Fruit fly (Drosophila melanogaster) Kc167 (cell line): Measurements from ENCODE around the gene CG13085.

Experiments used
- Myc ChIP-seq: fragments of >200 bp; optimal IDR thresholded peaks from 2 replicates; lab custom pipeline; 2017; ENCODE audit warnings: missing external identifiers
- Sin3A ChIP-seq: fragments of >200 bp; optimal IDR thresholded peaks from 2 replicates; lab custom pipeline; 2018; ENCODE audit warnings: missing external identifiers
- h ChIP-seq: fragments of >200 bp; optimal IDR thresholded peaks from 3 replicates; lab custom pipeline; 2018; ENCODE audit warnings: missing external identifiers
- insv ChIP-seq: fragments of >200 bp; optimal IDR thresholded peaks from 3 replicates; lab custom pipeline; 2018; ENCODE audit warnings: missing external identifiers
- psq ChIP-seq: fragments of >200 bp; optimal IDR thresholded peaks from 2 replicates; lab custom pipeline; 2017; ENCODE audit warnings: missing external identifiers
- ttk ChIP-seq: sonication (Bioruptor generic); optimal IDR thresholded peaks from 2 replicates; lab custom pipeline; 2017; ENCODE audit warnings: missing external identifiers

CG13085 gene

DNA sequence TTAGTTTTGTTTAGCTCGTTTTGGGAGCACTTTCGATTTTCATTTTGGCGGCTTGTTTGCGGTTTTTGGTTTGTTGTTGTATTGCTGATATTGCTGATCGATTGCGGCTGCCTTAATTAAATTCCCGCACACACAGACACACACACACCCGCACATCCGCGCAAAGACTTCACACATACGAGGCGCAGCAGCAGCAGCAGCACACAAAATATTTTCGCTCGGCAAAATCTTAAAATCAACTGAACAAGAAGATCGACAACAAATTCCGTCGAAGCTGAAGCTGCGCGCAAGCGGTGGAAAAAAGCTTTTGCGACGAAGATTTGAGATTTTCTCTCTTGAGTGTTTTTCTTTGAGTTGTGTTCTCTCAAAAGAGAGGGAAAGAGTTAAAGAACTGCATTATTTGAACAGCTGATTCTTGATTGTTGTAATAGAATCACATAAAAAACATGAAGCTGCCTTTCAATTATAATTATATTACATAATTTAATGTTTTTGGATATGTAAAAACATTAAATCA is 9.6 kb upstream of the CG13085 start:
- TF ChIP-seq insv (lab: Kevin White, UChicago): no peak
- no peak for TF ChIP-seq psq (lab: Kevin White, UChicago)
- TF ChIP-seq Sin3A: no peak
- TF ChIP-seq h (lab: Kevin White, UChicago): no peak
- no peak for TF ChIP-seq ttk (lab: Kevin White, UChicago)
- TF ChIP-seq Myc: no peak

DNA sequence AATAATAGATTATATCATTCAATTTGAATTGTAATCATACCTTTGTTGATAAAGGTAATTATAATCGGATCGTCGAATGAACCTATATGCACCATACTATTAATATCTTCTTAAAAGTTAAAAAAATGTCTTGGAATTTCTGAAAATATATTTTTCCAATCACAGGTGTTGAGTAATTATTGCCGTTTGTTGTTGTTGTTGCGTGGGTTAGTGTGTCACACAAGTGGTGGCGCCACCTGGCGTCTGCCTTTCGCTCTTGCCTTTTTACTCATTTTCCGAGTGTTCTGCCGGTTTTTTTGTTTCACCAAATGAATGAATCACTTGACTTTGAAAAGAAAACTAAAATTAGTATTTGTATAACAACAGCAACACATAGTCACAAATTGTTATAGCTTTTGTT is 8.7 kb upstream of the CG13085 start:
- no peak for TF ChIP-seq psq (lab: Kevin White, UChicago)
- TF ChIP-seq insv (lab: Kevin White, UChicago): no peak
- TF ChIP-seq ttk (lab: Kevin White, UChicago): no peak
- TF ChIP-seq Myc: no peak
- no peak for TF ChIP-seq h (lab: Kevin White, UChicago)
- no peak for TF ChIP-seq Sin3A

DNA sequence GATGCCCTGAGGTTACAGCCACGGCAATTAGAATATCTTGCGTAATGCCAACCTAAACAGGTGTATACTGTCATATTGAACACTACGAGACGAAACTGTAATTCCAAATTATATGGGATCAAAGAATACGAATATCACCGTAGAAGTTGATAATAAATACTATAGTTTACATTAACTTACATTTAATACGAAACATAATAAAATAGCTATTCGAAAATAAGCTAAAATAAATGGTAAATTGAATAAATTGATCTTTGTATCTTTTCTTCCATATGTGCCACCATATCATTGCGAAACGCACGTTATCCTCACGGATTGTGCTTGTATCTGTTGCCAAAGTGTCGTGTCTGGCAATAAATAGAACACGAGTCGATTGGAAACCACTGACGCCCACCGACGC is 8.0 kb upstream of the CG13085 start:
- TF ChIP-seq ttk (lab: Kevin White, UChicago) (no peak), h (lab: Kevin White, UChicago) (no peak), Sin3A (no peak), psq (lab: Kevin White, UChicago) (no peak), insv (lab: Kevin White, UChicago) (no peak), Myc (no peak)

DNA sequence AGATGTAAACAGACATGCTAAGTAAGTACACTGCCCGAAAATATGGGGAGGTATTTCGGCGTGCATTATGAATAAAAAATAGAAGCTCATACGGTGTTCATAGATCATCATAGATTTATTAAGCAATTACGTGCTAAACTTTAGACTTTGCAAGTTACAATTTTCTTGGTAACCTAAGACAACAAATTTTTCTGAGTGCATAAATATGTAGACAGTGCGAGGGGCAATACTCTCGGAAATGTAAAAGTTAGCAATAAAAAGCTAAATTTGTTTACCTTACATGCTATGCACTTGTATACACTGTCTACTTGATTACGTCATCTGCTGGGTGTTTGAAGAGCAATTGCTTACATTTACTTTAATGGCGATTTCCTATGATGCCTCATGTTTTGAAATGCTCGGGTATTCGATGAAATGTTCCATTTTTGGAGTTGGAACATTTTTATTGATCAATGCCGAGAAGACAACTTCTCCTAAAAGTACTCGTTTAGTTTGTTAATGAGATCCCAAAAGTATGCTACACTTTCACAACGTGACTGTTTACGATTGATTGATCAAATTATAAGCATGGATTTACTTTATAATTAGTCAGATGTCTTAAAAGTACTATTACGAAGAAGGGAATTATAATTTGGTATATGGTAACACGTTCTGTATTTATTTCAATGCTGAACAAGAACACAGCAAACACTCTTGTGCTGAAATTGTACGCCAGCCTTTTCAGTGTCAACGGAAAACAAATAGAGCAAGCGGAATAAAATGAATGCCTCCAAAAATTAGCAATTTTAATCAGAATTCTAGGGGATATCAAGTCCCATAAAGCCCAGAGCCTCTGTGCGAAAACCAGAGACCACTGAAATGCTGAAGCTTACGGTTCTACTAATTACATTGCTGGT is 7.0 kb upstream of the CG13085 start, which contains the start of gene Lectin-galC1:
TSS of gene Lectin-galC1 (plus strand) at position 846 of the 896 bp plus-strand sequence.
- TF ChIP-seq psq (lab: Kevin White, UChicago): no peak

DNA sequence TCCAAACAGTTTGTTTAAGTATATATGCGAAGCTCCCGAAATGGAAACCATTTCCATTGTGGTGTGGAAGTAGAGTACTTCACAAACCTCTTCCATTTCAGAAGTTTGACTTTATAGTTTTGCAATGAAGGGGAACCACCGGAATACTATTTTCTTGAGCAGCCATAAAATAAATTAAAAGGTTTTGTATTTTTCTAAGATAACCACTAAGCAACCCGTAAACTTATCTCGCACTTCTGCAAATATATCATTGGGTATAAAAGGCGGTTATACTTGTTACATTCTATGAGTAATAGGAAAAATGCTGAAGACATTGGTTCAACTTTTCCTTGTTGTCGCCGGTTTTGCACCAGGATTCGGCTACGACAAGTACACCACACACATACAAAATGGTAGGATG is 5.8 kb upstream of the CG13085 start, which contains the start of gene lectin-37Da:
TSS of gene lectin-37Da (plus strand) at position 301 of the 400 bp plus-strand sequence.
- TF ChIP-seq Myc (no peak), Sin3A (no peak), insv (lab: Kevin White, UChicago) (no peak), ttk (lab: Kevin White, UChicago) (no peak), psq (lab: Kevin White, UChicago) (no peak), h (lab: Kevin White, UChicago) (no peak)

DNA sequence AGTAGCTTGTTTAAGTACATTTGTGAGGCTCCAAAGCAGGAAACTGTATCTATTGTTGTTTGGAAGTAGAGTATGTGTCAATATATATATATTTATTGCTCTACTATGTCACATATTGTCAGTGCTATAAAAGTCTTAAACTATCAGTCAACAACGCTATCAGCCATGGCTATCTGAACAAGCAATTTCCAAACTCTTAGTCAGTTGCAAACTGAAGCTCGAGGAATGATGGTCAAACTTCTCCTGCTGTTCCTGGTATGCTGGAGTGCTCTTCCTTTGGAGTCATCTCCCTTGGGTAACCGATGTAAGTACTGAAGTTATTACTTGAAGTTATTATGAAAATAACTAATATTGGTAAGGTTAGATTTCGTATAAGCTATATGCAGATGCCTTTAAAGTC is 5.0 kb upstream of the CG13085 start, which contains the start of gene lectin-37Db:
TSS of gene lectin-37Db (plus strand) at position 204 of the 400 bp plus-strand sequence.
- TF ChIP-seq ttk (lab: Kevin White, UChicago) (no peak), psq (lab: Kevin White, UChicago) (no peak), insv (lab: Kevin White, UChicago) (no peak), Myc (no peak)

DNA sequence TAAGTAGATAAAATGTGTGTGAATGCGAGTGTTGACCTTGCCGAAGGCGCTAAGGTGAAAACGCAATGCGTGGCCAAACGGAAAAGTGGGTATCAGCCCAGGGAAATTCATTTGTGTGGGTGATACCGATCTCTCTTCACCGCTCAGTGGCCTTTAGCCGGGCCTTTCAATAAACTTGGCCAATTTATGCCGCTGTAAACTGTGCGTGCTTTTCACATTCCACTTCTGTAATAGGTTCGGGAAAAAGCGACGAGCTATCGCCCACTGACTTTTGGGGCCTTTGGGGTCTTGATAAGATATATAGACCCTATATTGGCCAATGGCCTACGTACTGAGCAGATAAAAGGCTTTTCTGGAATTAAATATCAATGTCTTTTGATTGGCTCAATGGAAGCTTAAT is 2.3 kb upstream of the CG13085 start:
- TF ChIP-seq Myc: no peak
- TF ChIP-seq h (lab: Kevin White, UChicago): no peak
- TF ChIP-seq insv (lab: Kevin White, UChicago): no peak
- TF ChIP-seq Sin3A: no peak

DNA sequence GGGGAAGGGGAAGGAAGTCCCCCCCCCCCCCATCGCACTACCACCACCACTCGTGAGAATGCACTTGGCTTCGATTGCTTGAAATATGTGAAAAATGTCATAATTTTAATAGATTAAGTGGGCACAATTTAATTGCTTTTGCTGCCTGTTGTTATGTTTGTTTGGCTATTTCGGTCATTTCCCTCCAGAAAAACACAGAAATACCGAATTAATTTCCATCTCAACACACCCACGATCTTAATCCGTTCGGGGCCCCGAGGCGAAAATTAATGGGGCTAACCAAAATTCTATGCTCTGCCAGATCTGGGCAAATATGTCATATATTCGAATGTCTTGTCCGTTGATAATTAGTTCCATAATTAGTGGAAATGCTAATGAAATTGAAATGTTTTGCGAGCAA is 1.2 kb upstream of the CG13085 start:
- no peak for TF ChIP-seq insv (lab: Kevin White, UChicago)
- no peak for TF ChIP-seq psq (lab: Kevin White, UChicago)
- no peak for TF ChIP-seq ttk (lab: Kevin White, UChicago)
- TF ChIP-seq Sin3A: no peak
- no peak for TF ChIP-seq Myc
- no peak for TF ChIP-seq h (lab: Kevin White, UChicago)

DNA sequence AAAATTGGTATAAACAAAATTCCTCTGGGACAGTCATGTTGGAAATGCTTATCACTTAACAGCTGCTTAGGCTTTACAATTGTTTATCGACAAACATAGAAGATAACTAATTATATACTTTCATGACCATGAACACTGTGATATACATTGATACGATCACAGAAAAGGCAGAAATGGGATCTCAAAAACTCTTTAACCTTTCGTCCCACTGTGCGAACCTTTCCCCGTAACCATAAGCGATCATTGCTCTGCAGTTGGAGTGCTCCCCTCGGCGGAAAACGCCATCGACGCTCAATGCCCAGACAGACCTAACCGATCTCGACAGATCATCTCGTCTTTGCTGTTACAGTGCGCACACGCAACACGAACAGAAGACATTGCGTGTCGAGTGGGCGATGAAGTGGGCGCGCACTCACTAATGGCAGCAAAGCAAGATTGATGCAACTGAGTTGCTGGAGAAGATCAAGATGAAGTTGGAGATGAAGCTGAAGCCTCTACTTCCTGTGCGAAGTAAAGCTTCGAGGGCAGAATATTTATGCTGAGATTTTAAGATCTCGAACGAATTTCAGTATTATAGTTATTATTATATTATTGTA is 555 bp downstream of the CG13085 start:
- no peak for TF ChIP-seq Sin3A
- no peak for TF ChIP-seq Myc
- TF ChIP-seq psq (lab: Kevin White, UChicago): no peak
- no peak for TF ChIP-seq h (lab: Kevin White, UChicago)
- no peak for TF ChIP-seq insv (lab: Kevin White, UChicago)
- TF ChIP-seq ttk (lab: Kevin White, UChicago): no peak

DNA sequence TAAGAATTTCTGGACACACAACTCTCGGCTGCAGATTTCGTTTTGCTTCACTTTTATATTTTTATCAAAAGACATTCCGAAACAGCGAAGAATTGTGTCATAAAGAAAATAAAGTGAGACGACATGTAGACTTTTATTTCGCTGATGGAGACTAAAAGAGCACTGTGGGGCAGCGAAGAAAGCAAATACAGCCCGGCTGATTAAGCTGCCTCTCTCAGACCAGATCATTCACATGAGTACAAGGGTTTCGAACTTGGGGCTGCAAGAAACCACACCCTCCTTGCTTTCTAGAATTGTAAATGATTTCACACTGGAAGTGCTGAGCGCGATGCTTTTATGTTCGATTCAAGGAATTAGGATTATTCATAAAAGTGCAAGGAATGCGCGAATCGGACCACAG is 1.3 kb downstream of the CG13085 start:
- TF ChIP-seq h (lab: Kevin White, UChicago) (no peak), insv (lab: Kevin White, UChicago) (no peak), psq (lab: Kevin White, UChicago) (no peak), Myc (no peak), ttk (lab: Kevin White, UChicago) (no peak), Sin3A (no peak)

DNA sequence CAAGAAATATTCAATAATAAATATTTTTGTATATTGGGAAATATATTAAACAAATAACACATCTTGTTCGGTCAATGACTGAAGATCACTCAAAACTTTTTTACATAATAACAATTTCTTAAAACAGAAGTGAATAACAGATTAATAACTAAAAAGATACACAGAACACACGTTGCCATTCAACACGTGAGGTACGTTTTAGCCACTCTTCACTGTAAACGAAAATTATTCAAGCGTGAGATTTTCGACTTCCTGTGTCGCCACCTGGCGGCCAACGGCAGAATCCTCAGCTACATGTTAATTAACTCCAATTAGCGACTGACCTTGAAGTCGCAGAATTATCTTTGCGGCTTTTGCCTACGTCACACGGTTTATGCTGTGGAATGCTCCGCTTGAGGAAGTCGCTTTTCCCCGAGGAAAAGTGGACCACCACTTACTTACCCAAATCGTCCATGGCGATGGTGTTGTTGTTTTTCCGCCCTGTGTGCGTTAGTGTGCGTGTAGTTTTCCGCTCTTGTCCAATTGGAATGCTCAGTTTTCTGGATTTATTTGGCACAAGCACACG is 2.0 kb downstream of the CG13085 start:
- no peak for TF ChIP-seq h (lab: Kevin White, UChicago)
- no peak for TF ChIP-seq Myc
- TF ChIP-seq psq (lab: Kevin White, UChicago): no peak
- no peak for TF ChIP-seq insv (lab: Kevin White, UChicago)
- no peak for TF ChIP-seq ttk (lab: Kevin White, UChicago)
- TF ChIP-seq Sin3A: no peak

DNA sequence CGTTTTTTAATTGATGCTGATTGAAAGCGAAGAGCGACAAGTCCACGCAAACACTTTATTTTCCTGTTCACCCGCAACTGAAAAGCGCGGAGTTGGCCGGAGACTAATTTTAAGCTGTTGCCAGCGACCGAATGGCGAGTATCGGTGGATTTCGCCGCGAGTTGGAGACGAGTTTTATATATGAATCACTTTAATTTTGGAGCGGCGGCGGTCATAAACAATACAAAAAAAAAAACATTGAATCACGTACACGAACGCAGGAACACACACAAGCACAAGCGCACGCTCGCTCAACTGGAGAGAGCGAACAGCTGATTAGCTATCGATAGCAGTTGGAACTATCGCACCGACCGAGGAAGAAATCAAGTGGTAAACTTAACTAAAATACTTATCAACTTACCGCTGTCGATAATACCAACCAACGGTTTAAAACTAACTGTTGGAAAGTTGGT is 2.5 kb downstream of the CG13085 start, which contains the start of gene Pax:
TSS of gene Pax (minus strand) at position 267 of the 452 bp plus-strand sequence.
- TF ChIP-seq insv (lab: Kevin White, UChicago) (no peak), ttk (lab: Kevin White, UChicago) (no peak), Sin3A (no peak), h (lab: Kevin White, UChicago) (no peak), psq (lab: Kevin White, UChicago) (no peak), Myc (no peak)
